Worm (Caenorhabditis elegans): ENCODE results near the gene mdmh-35.
A peak's percentile ranks its signal among the peaks of the same experiment; 100 is the strongest.

Gene mdmh-35

DNA sequence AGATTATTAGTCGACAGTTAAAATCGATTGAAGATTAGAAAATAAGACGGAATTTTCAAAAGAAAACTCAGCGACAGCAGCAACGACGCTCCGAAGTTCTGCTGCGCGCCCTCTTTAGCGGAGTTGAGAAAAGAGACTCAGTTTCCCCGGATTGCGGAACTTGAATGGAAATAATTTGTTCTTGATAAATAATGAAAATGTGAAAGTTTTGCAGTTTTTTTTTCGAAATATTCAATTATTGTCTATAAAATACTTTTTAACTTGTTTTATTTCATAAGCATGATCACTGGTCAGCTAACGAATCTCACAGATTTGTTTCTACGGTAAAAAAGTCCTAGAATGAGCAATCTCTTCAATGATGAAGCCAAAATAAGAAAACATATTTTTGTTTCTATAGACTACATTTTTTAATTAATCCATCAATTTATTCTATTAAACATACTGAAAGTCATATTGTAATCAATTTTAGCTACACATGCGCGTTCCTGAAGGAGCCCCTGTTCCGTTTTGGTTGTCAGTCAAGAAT, 2.0 kb upstream of the mdmh-35 start, which contains the start of the genes cec-3 and T09A5.15 (continued):
- TF ChIP-seq tbx-2 (tag; optimal IDR thresholded peaks at IDR 0.05) (peak; percentile 46), sup-37 (GFP tag; optimal IDR thresholded peaks at IDR 0.05) (no peak), vab-15 (tag; optimal IDR thresholded peaks at IDR 0.05) (no peak), egl-27 (tag; optimal IDR thresholded peaks at IDR 0.05) (no peak), elt-2 (tag; optimal IDR thresholded peaks at IDR 0.05) (no peak), egl-13 (tag; optimal IDR thresholded peaks at IDR 0.05) (peak; percentile 39), skn-1 (tag; optimal IDR thresholded peaks at IDR 0.05) (peak; percentile 45), zag-1 (tag; optimal IDR thresholded peaks at IDR 0.05) (no peak), ceh-82 (tag; optimal IDR thresholded peaks at IDR 0.05) (peak in 2 of 3 experiments; percentile 20 to 33), sox-4 (tag; optimal IDR thresholded peaks at IDR 0.05) (no peak), ceh-90 (tag; optimal IDR thresholded peaks at IDR 0.05) (no peak), lin-35 (GFP tag; optimal IDR thresholded peaks at IDR 0.05) (peak; percentile 40 to 71), rnt-1 (tag; optimal IDR thresholded peaks at IDR 0.05) (peak; percentile 49), nhr-90 (tag; optimal IDR thresholded peaks at IDR 0.05; ENCODE audit: poor library complexity) (peak; percentile 65)

DNA sequence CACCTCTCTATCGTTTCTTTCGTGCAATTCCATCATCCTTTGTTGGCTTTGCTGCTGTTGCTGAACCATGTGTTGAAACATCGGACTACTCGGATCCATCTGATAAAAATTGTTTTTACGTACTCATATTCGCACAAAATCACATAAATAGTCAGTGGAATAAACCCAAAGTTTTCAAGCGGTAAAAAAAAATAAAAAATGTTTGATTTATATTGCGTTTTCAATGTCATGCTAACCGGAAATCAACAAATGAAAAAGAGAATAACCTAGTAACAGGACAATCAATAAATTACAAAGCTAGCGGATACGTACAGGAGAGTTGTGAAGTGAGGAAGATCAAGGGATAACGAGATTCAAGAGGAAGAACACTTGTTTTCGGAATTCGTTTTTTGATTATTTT, 577 bp downstream of the mdmh-35 start, which contains the start of gene mdt-10:
mdt-10 (minus strand) TSS at position 101 of the 400 bp plus-strand sequence.
- TF ChIP-seq unc-62 (GFP tag; optimal IDR thresholded peaks at IDR 0.05) = no peak
- no peak for TF ChIP-seq lin-39 (tag; optimal IDR thresholded peaks at IDR 0.05)

DNA sequence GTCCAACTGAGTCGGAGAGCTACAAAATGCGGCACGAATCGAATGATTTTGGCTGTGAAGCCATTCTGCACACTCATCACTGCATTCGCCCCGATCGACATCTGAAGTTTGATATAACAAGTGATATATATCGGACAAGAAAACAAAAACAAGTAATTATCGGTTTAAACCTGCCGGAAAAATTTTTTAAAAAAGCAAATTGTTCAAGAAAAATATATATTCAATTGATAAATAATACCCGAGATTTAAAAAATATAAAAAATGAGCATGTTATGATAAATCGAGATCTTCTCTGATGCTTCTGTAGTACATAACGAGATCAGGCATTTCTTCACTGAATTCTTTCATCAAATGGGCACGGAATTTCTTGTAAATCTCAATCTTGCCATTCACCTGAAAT, 1.8 kb downstream of the mdmh-35 start, which contains the start of gene T09A5.5:
T09A5.5 (minus strand) TSS at position 101 of the 400 bp plus-strand sequence.
- TF ChIP-seq grh-1 (GFP tag; IDR thresholded peaks at IDR 0.05) (no peak), nhr-85 (tag) (no peak), elt-2 (tag; optimal IDR thresholded peaks at IDR 0.05) (no peak), C04F5.9 (tag; optimal IDR thresholded peaks at IDR 0.05) (no peak), ceh-90 (tag; optimal IDR thresholded peaks at IDR 0.05) (no peak), ceh-82 (tag; optimal IDR thresholded peaks at IDR 0.05) (no peak), nhr-84 (tag; optimal IDR thresholded peaks at IDR 0.05) (no peak), hlh-17 (GFP tag; optimal IDR thresholded peaks at IDR 0.05; ENCODE audit: borderline replicate concordance) (no peak), lin-39 (tag; optimal IDR thresholded peaks at IDR 0.05) (no peak), lir-3 (tag; optimal IDR thresholded peaks at IDR 0.05; ENCODE audit: poor library complexity) (no peak), hlh-4 (tag; optimal IDR thresholded peaks at IDR 0.05) (no peak), efl-1 (optimal IDR thresholded peaks at IDR 0.05) (no peak), efl-1 (GFP tag; optimal IDR thresholded peaks at IDR 0.05 in 1 of 2) (no peak), nhr-12 (tag; optimal IDR thresholded peaks at IDR 0.05) (no peak), ceh-88 (GFP tag; IDR thresholded peaks at IDR 0.05) (no peak), dsc-1 (tag; optimal IDR thresholded peaks at IDR 0.05) (no peak), egl-27 (tag; optimal IDR thresholded peaks at IDR 0.05) (no peak), alr-1 (tag; optimal IDR thresholded peaks at IDR 0.05; ENCODE audit: borderline replicate concordance) (no peak)

- no peak for TF ChIP-seq Y116A8C.19 (tag; optimal IDR thresholded peaks at IDR 0.05; ENCODE audit: borderline replicate concordance)
- TF ChIP-seq lin-14 (GFP tag; optimal IDR thresholded peaks at IDR 0.05) = peak; percentile 10
- TF ChIP-seq lin-35 (GFP tag; optimal IDR thresholded peaks at IDR 0.05) = peak in 1 of 2 experiments; percentile 23
- TF ChIP-seq nhr-84 (tag; optimal IDR thresholded peaks at IDR 0.05) = no peak
- no peak for TF ChIP-seq lir-3 (tag; optimal IDR thresholded peaks at IDR 0.05; ENCODE audit: poor library complexity)
- no peak for TF ChIP-seq nhr-11 (tag; optimal IDR thresholded peaks at IDR 0.05)
- TF ChIP-seq ceh-8 (GFP tag; optimal IDR thresholded peaks at IDR 0.05) = no peak
- no peak for TF ChIP-seq unc-86 (tag; optimal IDR thresholded peaks at IDR 0.05)
- no peak for TF ChIP-seq nhr-28 (tag; optimal IDR thresholded peaks at IDR 0.05)
- TF ChIP-seq aha-1 (tag; optimal IDR thresholded peaks at IDR 0.05) = no peak
- no peak for TF ChIP-seq nhr-237 (tag; optimal IDR thresholded peaks at IDR 0.05)
- TF ChIP-seq isw-1 (GFP tag; IDR thresholded peaks at IDR 0.05) = no peak
- no peak for TF ChIP-seq efl-1 (optimal IDR thresholded peaks at IDR 0.05)
- peak in 1 of 2 experiments; percentile 77 for TF ChIP-seq efl-1 (GFP tag; optimal IDR thresholded peaks at IDR 0.05 in 1 of 2)
- TF ChIP-seq fkh-4 (tag; optimal IDR thresholded peaks at IDR 0.05; ENCODE audit: borderline replicate concordance) = no peak
- TF ChIP-seq ceh-63 (GFP tag; optimal IDR thresholded peaks at IDR 0.05) = no peak
- TF ChIP-seq nhr-85 (tag) = no peak
- no peak for TF ChIP-seq elt-3 (tag; optimal IDR thresholded peaks at IDR 0.05)
- no peak for TF ChIP-seq hlh-17 (GFP tag; optimal IDR thresholded peaks at IDR 0.05; ENCODE audit: borderline replicate concordance)
- no peak for TF ChIP-seq efl-3 (GFP tag; optimal IDR thresholded peaks at IDR 0.05)
- no peak for TF ChIP-seq nhr-77 (tag; optimal IDR thresholded peaks at IDR 0.05)
- TF ChIP-seq ztf-11 (tag; optimal IDR thresholded peaks at IDR 0.05) = no peak
- peak; percentile 16 for TF ChIP-seq mep-1 (tag; optimal IDR thresholded peaks at IDR 0.05)
- no peak for TF ChIP-seq nhr-71 (tag; optimal IDR thresholded peaks at IDR 0.05)
Observed at ce11 chrII:7851480-7851879, 4.0 kb downstream of the mdmh-35 start.
